Fruit fly (Drosophila melanogaster) whole organism, wandering third instar larva: ENCODE data around the gene Mob3.
A peak's percentile ranks its signal among the peaks of the same experiment; 100 is the strongest.

ENCODE experiments used
- Abd-B ChIP-seq: fragments of >200 bp; optimal IDR thresholded peaks from 2 replicates; lab custom pipeline; 2017; ENCODE audit warnings: missing biosample characterization, missing genetic modification characterization
- CG32264 ChIP-seq: fragments of 200-800 bp; sonication (Bioruptor generic); optimal IDR thresholded peaks from 2 replicates; lab custom pipeline; 2016; ENCODE audit warnings: missing biosample characterization, missing genetic modification characterization
- CG9705 ChIP-seq: fragments of 200-800 bp; sonication (Bioruptor generic); optimal IDR thresholded peaks from 2 replicates; lab custom pipeline; 2018; ENCODE audit warnings: missing biosample characterization, mild to moderate bottlenecking, missing genetic modification characterization
- CrebA ChIP-seq: fragments of 200-800 bp; sonication (Bioruptor generic); optimal IDR thresholded peaks from 2 replicates; lab custom pipeline; 2016; ENCODE audit warnings: missing biosample characterization, mild to moderate bottlenecking, missing genetic modification characterization, borderline replicate concordance
- Dfd ChIP-seq: fragments of >200 bp; optimal IDR thresholded peaks from 2 replicates; lab custom pipeline; 2017; ENCODE audit warnings: missing biosample characterization, missing genetic modification characterization
- Dif ChIP-seq: fragments of 200-275, 200-300 bp; sonication (Bioruptor generic); optimal IDR thresholded peaks from 2 replicates; lab custom pipeline; 2018; ENCODE audit warnings: missing biosample characterization, missing genetic modification characterization; ENCODE audit not compliant: partially characterized antibody
- GATAd ChIP-seq: sonication (Bioruptor generic); optimal IDR thresholded peaks from 2 replicates; lab custom pipeline; 2016; ENCODE audit warnings: missing biosample characterization, missing genetic modification characterization
- HLH106 ChIP-seq: fragments of 200-800 bp; optimal IDR thresholded peaks from 3 replicates; lab custom pipeline; 2019; ENCODE audit warnings: missing biosample characterization, mild to moderate bottlenecking, missing genetic modification characterization, moderate library complexity
- Hnf4 ChIP-seq: fragments of 200-800 bp; sonication (Bioruptor generic); optimal IDR thresholded peaks from 2 replicates; lab custom pipeline; 2016; ENCODE audit warnings: missing biosample characterization, mild to moderate bottlenecking, missing genetic modification characterization
- Hr78 ChIP-seq: fragments of >200 bp; optimal IDR thresholded peaks from 2 replicates; lab custom pipeline; 2017; ENCODE audit warnings: missing biosample characterization, missing genetic modification characterization
- Hr83 ChIP-seq: fragments of 200-300 bp; sonication (Bioruptor generic); optimal IDR thresholded peaks from 2 replicates; lab custom pipeline; 2016; ENCODE audit warnings: missing biosample characterization, mild to moderate bottlenecking, missing genetic modification characterization, moderate library complexity; ENCODE audit not compliant: poor library complexity, severe bottlenecking
- Jra ChIP-seq: sonication (Bioruptor generic); optimal IDR thresholded peaks from 2 replicates; lab custom pipeline; 2016; ENCODE audit warnings: missing biosample characterization, missing genetic modification characterization
- Mio ChIP-seq: sonication (Bioruptor generic); optimal IDR thresholded peaks from 2 replicates; lab custom pipeline; 2016; ENCODE audit warnings: missing biosample characterization, missing genetic modification characterization
- Myc ChIP-seq: fragments of >200 bp; optimal IDR thresholded peaks from 2 replicates; lab custom pipeline; 2017
- N ChIP-seq: fragments of >200 bp; optimal IDR thresholded peaks from 2 replicates; lab custom pipeline; 2018; ENCODE audit warnings: missing biosample characterization, missing external identifiers, missing genetic modification characterization
- OdsH ChIP-seq: fragments of 200-800 bp; sonication (Bioruptor generic); optimal IDR thresholded peaks from 2 replicates; lab custom pipeline; 2016; ENCODE audit warnings: missing biosample characterization, mild to moderate bottlenecking, missing genetic modification characterization
- Rel ChIP-seq, 2 experiments: fragments of 200-800 bp; sonication (Bioruptor generic) in 1 of 2; optimal IDR thresholded peaks; 2 replicates in 1 of 2; 3 replicates in 1 of 2; lab custom pipeline; 2016 to 2019; ENCODE audit warnings: mild to moderate bottlenecking in 2 of 2, missing biosample characterization in 2 of 2, missing genetic modification characterization in 2 of 2, moderate library complexity in 1 of 2
- Sp1 ChIP-seq: fragments of 200-800 bp; sonication (Bioruptor generic); optimal IDR thresholded peaks from 3 replicates; lab custom pipeline; 2019; ENCODE audit warnings: missing biosample characterization, mild to moderate bottlenecking, missing genetic modification characterization, moderate library complexity
- Vsx2 ChIP-seq: fragments of 200-300, 225-300 bp; sonication (Bioruptor generic); optimal IDR thresholded peaks from 2 replicates; lab custom pipeline; 2018; ENCODE audit warnings: missing biosample characterization, missing genetic modification characterization; ENCODE audit not compliant: partially characterized antibody
- br ChIP-seq: fragments of 200-800 bp; sonication (Bioruptor generic); optimal IDR thresholded peaks from 2 replicates; lab custom pipeline; 2016; ENCODE audit warnings: missing biosample characterization, missing genetic modification characterization
- brk ChIP-seq: fragments of 200-800 bp; sonication (Bioruptor generic); optimal IDR thresholded peaks from 2 replicates; lab custom pipeline; 2016; ENCODE audit warnings: missing biosample characterization, mild to moderate bottlenecking, missing genetic modification characterization
- dl ChIP-seq, 2 experiments: fragments of 175-275, 200-275 bp in 1 of 2; fragments of 200-275 bp in 1 of 2; sonication (Bioruptor generic); optimal IDR thresholded peaks; lab custom pipeline; 2018; ENCODE audit warnings: mild to moderate bottlenecking in 2 of 2, missing biosample characterization in 2 of 2, missing genetic modification characterization in 2 of 2, moderate library complexity in 2 of 2; ENCODE audit not compliant: partially characterized antibody in 2 of 2, insufficient read depth in 1 of 2
- dmrt93B ChIP-seq: fragments of 200-800 bp; sonication (Bioruptor generic); optimal IDR thresholded peaks from 2 replicates; lab custom pipeline; 2018; ENCODE audit warnings: missing biosample characterization, mild to moderate bottlenecking, missing genetic modification characterization
- dsf ChIP-seq: sonication (Bioruptor generic); optimal IDR thresholded peaks from 2 replicates; lab custom pipeline; 2016; ENCODE audit warnings: missing biosample characterization, missing genetic modification characterization, borderline replicate concordance
- ey ChIP-seq: fragments of 200-800 bp; sonication (Bioruptor generic); optimal IDR thresholded peaks from 2 replicates; lab custom pipeline; 2016; ENCODE audit warnings: missing biosample characterization, missing genetic modification characterization
- foxo ChIP-seq, 2 experiments: fragments of 200-800 bp; sonication (Bioruptor generic); optimal IDR thresholded peaks; 2 replicates in 1 of 2; 3 replicates in 1 of 2; lab custom pipeline; 2016 to 2017; ENCODE audit warnings: missing biosample characterization in 2 of 2, missing genetic modification characterization in 2 of 2
- fru ChIP-seq: fragments of 200-800 bp; sonication (Bioruptor generic); optimal IDR thresholded peaks from 3 replicates; lab custom pipeline; 2016; ENCODE audit warnings: missing biosample characterization, mild to moderate bottlenecking, missing genetic modification characterization
- h ChIP-seq: fragments of 200-800 bp; sonication (Bioruptor generic); optimal IDR thresholded peaks from 3 replicates; lab custom pipeline; 2016; ENCODE audit warnings: missing biosample characterization, mild to moderate bottlenecking, missing genetic modification characterization
- jim ChIP-seq: fragments of 175-275, 200-325 bp; sonication (Bioruptor generic); optimal IDR thresholded peaks from 2 replicates; lab custom pipeline; 2016; ENCODE audit warnings: missing biosample characterization, mild to moderate bottlenecking, missing genetic modification characterization
- lola ChIP-seq: fragments of >200 bp; optimal IDR thresholded peaks from 2 replicates; lab custom pipeline; 2017; ENCODE audit warnings: missing biosample characterization, missing genetic modification characterization
- pan ChIP-seq: fragments of >200 bp; optimal IDR thresholded peaks from 2 replicates; lab custom pipeline; 2017
- psq ChIP-seq: fragments of 200-800 bp; sonication (Bioruptor generic); optimal IDR thresholded peaks from 3 replicates; lab custom pipeline; 2017; ENCODE audit warnings: missing biosample characterization, mild to moderate bottlenecking, missing genetic modification characterization, moderate library complexity
- rgr ChIP-seq: fragments of 200-800 bp; sonication (Bioruptor generic); optimal IDR thresholded peaks from 3 replicates; lab custom pipeline; 2016; ENCODE audit warnings: missing biosample characterization, mild to moderate bottlenecking, missing genetic modification characterization
- sage ChIP-seq: fragments of 200-800 bp; sonication (Bioruptor generic); optimal IDR thresholded peaks from 2 replicates; lab custom pipeline; 2016; ENCODE audit warnings: missing biosample characterization, mild to moderate bottlenecking, missing genetic modification characterization
- sv ChIP-seq: fragments of 200-800 bp; sonication (Bioruptor generic); optimal IDR thresholded peaks from 3 replicates; lab custom pipeline; 2016; ENCODE audit warnings: missing biosample characterization, missing genetic modification characterization
- tai ChIP-seq: sonication (Bioruptor generic); optimal IDR thresholded peaks from 2 replicates; lab custom pipeline; 2016; ENCODE audit warnings: missing biosample characterization, missing genetic modification characterization
- usp ChIP-seq: fragments of >200 bp; optimal IDR thresholded peaks from 2 replicates; lab custom pipeline; 2017; ENCODE audit warnings: missing biosample characterization, missing genetic modification characterization
- woc ChIP-seq: sonication (Bioruptor generic); optimal IDR thresholded peaks from 2 replicates; lab custom pipeline; 2016; ENCODE audit warnings: missing biosample characterization, mild to moderate bottlenecking, missing genetic modification characterization

Gene Mob3

DNA sequence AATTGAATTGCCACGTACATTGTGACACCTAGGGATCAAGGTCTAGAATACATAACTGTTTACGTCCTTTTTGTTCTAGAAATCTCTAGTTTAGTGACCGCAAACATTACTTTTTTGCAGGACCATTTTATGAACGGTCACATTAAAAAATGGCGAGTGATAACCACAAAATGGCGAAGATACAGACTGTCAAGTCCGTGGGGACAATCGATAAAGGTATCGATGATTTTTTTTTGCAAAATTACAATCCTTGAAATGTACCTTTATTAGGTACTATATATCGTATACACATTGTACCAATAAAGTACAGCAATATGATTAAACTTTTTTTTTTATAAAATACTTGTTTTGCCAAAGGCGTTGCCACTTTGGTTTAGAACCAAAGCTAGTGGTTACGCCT, 34.7 kb upstream of the Mob3 start:
- TF ChIP-seq psq (GFP tag; lab: Kevin White, UChicago) (no peak), Hnf4 (no peak), tai (GFP tag; lab: Kevin White, UChicago) (no peak), lola (GFP tag; lab: Kevin White, UChicago) (no peak), ey (no peak), OdsH (no peak), sv (GFP tag; lab: Kevin White, UChicago) (no peak), Rel (GFP tag; optimal IDR thresholded peaks at IDR 0.05; lab: Kevin White, UChicago) (no peak), Rel (tag; optimal IDR thresholded peaks at IDR 0.05; lab: Kevin White, UChicago) (no peak), Vsx2 (GFP tag; lab: Kevin White, UChicago) (no peak), N (GFP tag; lab: Kevin White, UChicago) (no peak), GATAd (no peak), HLH106 (no peak), Hr83 (GFP tag; lab: Kevin White, UChicago) (no peak), rgr (no peak), fru (GFP tag; lab: Kevin White, UChicago) (no peak), Hr78 (GFP tag; lab: Kevin White, UChicago) (no peak), foxo (GFP tag; optimal IDR thresholded peaks at IDR 0.05; lab: Kevin White, UChicago) (no peak)

DNA sequence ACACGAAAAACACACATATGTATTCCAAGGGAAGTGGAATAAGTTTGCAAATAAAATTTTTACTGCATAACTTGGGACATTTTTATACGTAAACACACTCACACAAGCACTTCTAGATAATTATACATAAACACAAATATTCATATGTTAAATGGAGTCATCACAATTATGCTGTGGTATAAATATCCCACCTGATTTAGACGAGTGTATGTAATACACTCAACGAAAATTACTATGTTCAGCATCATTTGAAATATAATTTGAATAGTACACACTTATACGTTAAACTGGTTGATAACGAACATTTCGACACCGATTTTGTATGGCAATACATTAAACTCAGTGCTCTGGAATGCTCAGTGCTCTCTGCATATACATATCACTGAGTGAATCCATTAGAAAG, 34.0 kb upstream of the Mob3 start:
- TF ChIP-seq Sp1 (peak; percentile 1), brk (GFP tag; lab: Kevin White, UChicago) (peak; percentile 43), dsf (GFP tag; lab: Kevin White, UChicago) (no peak), ey (peak; percentile 28), br (GFP tag; lab: Kevin White, UChicago) (no peak), Myc (lab: Kevin White, UChicago) (no peak), N (GFP tag; lab: Kevin White, UChicago) (no peak), woc (no peak), OdsH (peak; percentile 18), Jra (GFP tag; lab: Kevin White, UChicago) (no peak), Dfd (GFP tag; lab: Kevin White, UChicago) (no peak), Hr83 (GFP tag; lab: Kevin White, UChicago) (peak; percentile 40), foxo (GFP tag; optimal IDR thresholded peaks at IDR 0.05; lab: Kevin White, UChicago) (peak in 1 of 2 experiments; percentile 59), Hr78 (GFP tag; lab: Kevin White, UChicago) (no peak), dl (GFP tag; optimal IDR thresholded peaks at IDR 0.05; lab: Kevin White, UChicago; ENCODE audit: insufficient read depth in 1 of 2, partially characterized antibody in 2 of 2) (no peak), Vsx2 (GFP tag; lab: Kevin White, UChicago) (no peak), jim (GFP tag; lab: Kevin White, UChicago) (no peak), Abd-B (GFP tag; lab: Kevin White, UChicago) (no peak), h (GFP tag; lab: Kevin White, UChicago) (peak; percentile 66), HLH106 (peak; percentile 19), Rel (GFP tag; optimal IDR thresholded peaks at IDR 0.05; lab: Kevin White, UChicago) (no peak), Rel (tag; optimal IDR thresholded peaks at IDR 0.05; lab: Kevin White, UChicago) (no peak), Hnf4 (peak; percentile 22), Mio (GFP tag; lab: Kevin White, UChicago) (no peak), pan (lab: Kevin White, UChicago) (no peak), Dif (no peak), fru (GFP tag; lab: Kevin White, UChicago) (peak; percentile 55), rgr (peak; percentile 60), CrebA (GFP tag; lab: Kevin White, UChicago) (no peak), psq (GFP tag; lab: Kevin White, UChicago) (peak; percentile 32), sv (GFP tag; lab: Kevin White, UChicago) (no peak), sage (GFP tag; lab: Kevin White, UChicago) (no peak), usp (GFP tag; lab: Kevin White, UChicago) (no peak), lola (GFP tag; lab: Kevin White, UChicago) (no peak), tai (GFP tag; lab: Kevin White, UChicago) (peak; percentile 59), GATAd (no peak), dmrt93B (GFP tag; lab: Kevin White, UChicago) (no peak), CG9705 (GFP tag; lab: Kevin White, UChicago) (no peak), CG32264 (GFP tag; lab: Kevin White, UChicago) (no peak)
